Worm (Caenorhabditis elegans) whole organism, early embryonic: ENCODE results near the gene C05C12.6.
A peak's percentile ranks its signal among the peaks of the same experiment; 100 is the strongest.
"Not testable (repeated sequence)": the region's sequence is repeated elsewhere in the genome, so short reads cannot be mapped to it uniquely, and the experiment has no call there.

ENCODE experiments used
- B0310.2 ChIP-seq: sonication (generic microtip); optimal IDR thresholded peaks from 2 replicates; lab custom pipeline; 2016; ENCODE audit warnings: mild to moderate bottlenecking, missing genetic modification characterization, missing compliant biosample characterization
- F13C5.2 ChIP-seq: sonication (generic microtip); optimal IDR thresholded peaks from 2 replicates; lab custom pipeline; 2017; ENCODE audit warnings: mild to moderate bottlenecking, missing genetic modification characterization, inconsistent platforms, missing compliant biosample characterization
- aly-1 ChIP-seq: sonication (generic microtip); optimal IDR thresholded peaks from 2 replicates; lab custom pipeline; 2016; ENCODE audit warnings: missing genetic modification characterization, missing compliant biosample characterization
- ama-1 ChIP-seq: fragments of 150-350 bp; optimal IDR thresholded peaks from 2 replicates; lab custom pipeline; 2014
- ceh-13 ChIP-seq: fragments of 200-800 bp; sonication (Bioruptor generic); optimal IDR thresholded peaks from 2 replicates; lab custom pipeline; 2018; ENCODE audit warnings: mild to moderate bottlenecking, missing genetic modification characterization, missing compliant biosample characterization
- ceh-36 ChIP-seq: sonication (generic microtip); optimal IDR thresholded peaks from 2 replicates; lab custom pipeline; 2016; ENCODE audit warnings: missing genetic modification characterization, inconsistent platforms, missing compliant biosample characterization
- ets-7 ChIP-seq: sonication (generic microtip); optimal IDR thresholded peaks from 2 replicates; lab custom pipeline; 2016; ENCODE audit warnings: missing genotype, missing genetic modification characterization, missing compliant biosample characterization
- flt-1 ChIP-seq: fragments of 200-800 bp; sonication (Bioruptor generic); IDR thresholded peaks from 2 replicates; pipeline ENCODE4 v1.3.6; 2022; ENCODE audit warnings: missing genetic modification characterization, missing compliant biosample characterization
- hmbx-1 ChIP-seq: sonication (generic microtip); optimal IDR thresholded peaks from 2 replicates; lab custom pipeline; 2016; ENCODE audit warnings: mild to moderate bottlenecking, missing genetic modification characterization, missing compliant biosample characterization
- hmg-4 ChIP-seq: fragments of 200-800 bp; sonication (Bioruptor generic); optimal IDR thresholded peaks from 2 replicates; lab custom pipeline; 2018; ENCODE audit warnings: mild to moderate bottlenecking, missing genetic modification characterization, missing compliant biosample characterization
- hnd-1 ChIP-seq: sonication (generic microtip); optimal IDR thresholded peaks from 2 replicates; lab custom pipeline; 2016; ENCODE audit warnings: missing genetic modification characterization, missing compliant biosample characterization
- pes-1 ChIP-seq: fragments of 200-800 bp; sonication (Bioruptor generic); IDR thresholded peaks from 2 replicates; pipeline ENCODE4 v1.3.6; 2022; ENCODE audit warnings: missing genetic modification reagents, missing genetic modification characterization, missing compliant biosample characterization
- scrt-1 ChIP-seq: fragments of 200-800 bp; sonication (Bioruptor generic); IDR thresholded peaks from 2 replicates; pipeline ENCODE4 v1.3.6; 2022; ENCODE audit warnings: missing genetic modification characterization, missing compliant biosample characterization
- sea-1 ChIP-seq: fragments of 200-800 bp; sonication (Bioruptor generic); conservative IDR thresholded peaks from 2 replicates; pipeline ENCODE4 v1.3.6; 2022; ENCODE audit warnings: missing genetic modification characterization, missing compliant biosample characterization
- tbx-11 ChIP-seq: fragments of 200-800 bp; sonication (Bioruptor generic); IDR thresholded peaks from 2 replicates; pipeline ENCODE4 v1.3.6; 2022; ENCODE audit warnings: missing genetic modification characterization, missing compliant biosample characterization
- tbx-37 ChIP-seq: fragments of 200-800 bp; sonication (Bioruptor generic); conservative IDR thresholded peaks from 2 replicates; pipeline ENCODE4 v1.3.6; 2022; ENCODE audit warnings: missing genetic modification reagents, missing genetic modification characterization, missing compliant biosample characterization
- tra-4 ChIP-seq: sonication (generic microtip); optimal IDR thresholded peaks from 2 replicates; lab custom pipeline; 2017; ENCODE audit warnings: missing genetic modification characterization, missing compliant biosample characterization

C05C12.6 gene

ce11 chrIV:11202389-11202788 is 38.9 kb downstream of the C05C12.6 start, which contains the start of gene R07H5.11:
R07H5.11 (plus strand) TSS chrIV:11202768.
- not testable (repeated sequence) for TF ChIP-seq hnd-1 (tag; lab: Kevin White, UChicago); sea-1; F13C5.2 (tag; lab: Kevin White, UChicago)

DNA sequence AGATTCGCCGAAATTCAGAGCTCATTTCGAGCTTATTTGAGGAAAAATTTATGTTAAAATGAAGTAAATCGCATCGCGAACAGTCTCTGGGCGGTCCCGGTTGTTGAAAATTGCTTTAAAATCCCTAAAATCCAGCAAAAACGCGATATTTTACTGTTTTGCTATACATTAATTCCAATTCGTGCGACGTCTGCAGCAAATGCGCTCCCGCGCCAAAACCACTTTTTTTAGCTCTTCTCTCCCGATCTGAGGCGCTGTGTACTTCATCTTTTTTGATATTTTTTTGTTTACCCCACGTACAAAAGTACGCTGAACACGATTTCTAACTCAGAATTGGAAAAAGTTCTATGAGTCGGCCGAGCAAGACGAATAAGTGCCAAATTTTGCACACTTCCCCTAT is 42.3 kb downstream of the C05C12.6 start, which contains the start of gene R07H5.16:
R07H5.16 (plus strand) TSS at position 348 of the 400 bp plus-strand sequence.
- not testable (repeated sequence) for TF ChIP-seq hmg-4; tra-4 (tag; lab: Kevin White, UChicago); B0310.2 (tag; lab: Kevin White, UChicago)

DNA sequence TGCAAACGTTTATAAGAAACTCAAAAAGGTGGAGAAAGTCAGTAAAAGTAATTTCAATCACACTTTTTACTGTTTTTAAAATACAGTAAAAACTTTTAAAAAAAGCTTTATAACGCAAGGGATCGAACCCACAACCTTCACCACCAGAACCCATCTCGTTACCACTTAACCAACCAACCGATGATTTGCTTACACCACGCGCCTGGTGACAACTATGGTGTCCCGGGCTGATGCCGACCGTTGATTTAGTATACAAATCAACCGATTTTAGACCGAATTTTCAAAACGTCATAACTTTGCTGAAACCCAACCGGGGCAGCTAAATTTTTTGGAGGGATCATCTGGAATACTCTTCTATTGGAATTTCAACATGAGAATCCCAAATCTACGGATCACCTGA is 44.4 kb downstream of the C05C12.6 start:
- TF ChIP-seq scrt-1 (GFP tag; lab: Robert Waterston, UW) = peak; percentile 78
- TF ChIP-seq tbx-37 = peak; percentile 70; the same call in 1 of the 2 replicates
- TF ChIP-seq tbx-11 = peak; percentile 74
- peak; percentile 77; the same call in 1 of the 2 replicates for TF ChIP-seq sea-1
- peak; percentile 83 for TF ChIP-seq flt-1 (GFP tag; lab: Robert Waterston, UW)

DNA sequence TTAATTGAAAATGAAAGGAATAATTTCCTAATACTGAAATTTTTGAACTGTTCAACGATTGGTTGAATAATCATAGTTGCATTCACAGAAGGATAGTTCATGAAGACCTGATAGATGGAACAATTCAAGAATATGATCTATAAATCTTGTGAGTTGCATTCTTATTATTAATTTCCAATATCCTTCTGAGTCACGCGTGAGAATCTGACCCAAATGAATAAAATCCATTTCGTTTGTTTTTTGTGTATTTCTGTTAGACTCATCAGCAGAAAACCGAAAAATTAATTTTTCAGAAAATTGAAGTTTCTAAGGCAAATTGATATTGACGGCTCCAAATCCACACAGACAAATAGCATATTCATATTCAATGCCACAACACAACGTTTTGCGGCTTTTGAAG is 51.9 kb downstream of the C05C12.6 start, which contains the start of gene fbxb-79:
fbxb-79 (minus strand) TSS at position 101 of the 400 bp plus-strand sequence.
- no peak for TF ChIP-seq sea-1
- TF ChIP-seq ceh-13 (GFP tag; lab: Kevin White, UChicago) = no peak
- TF ChIP-seq ama-1 (lab: Kevin White, UChicago) = no peak
- no peak for TF ChIP-seq aly-1 (tag; lab: Kevin White, UChicago)
- no peak for TF ChIP-seq hmg-4

- no peak for TF ChIP-seq hnd-1 (tag; lab: Kevin White, UChicago)
- no peak for TF ChIP-seq sea-1
- TF ChIP-seq tbx-37 = no peak
- TF ChIP-seq B0310.2 (tag; lab: Kevin White, UChicago) = no peak
- TF ChIP-seq pes-1 = no peak
- no peak for TF ChIP-seq tbx-11
- no peak for TF ChIP-seq ets-7 (tag; lab: Kevin White, UChicago)
- TF ChIP-seq ceh-13 (GFP tag; lab: Kevin White, UChicago) = no peak
- no peak for TF ChIP-seq hmbx-1 (tag; lab: Kevin White, UChicago)
- no peak for TF ChIP-seq F13C5.2 (tag; lab: Kevin White, UChicago)
- no peak for TF ChIP-seq ceh-36 (tag; lab: Kevin White, UChicago)
- TF ChIP-seq tra-4 (tag; lab: Kevin White, UChicago) = no peak
- TF ChIP-seq ama-1 (lab: Kevin White, UChicago) = no peak
- TF ChIP-seq scrt-1 (GFP tag; lab: Robert Waterston, UW) = no peak
- TF ChIP-seq hmg-4 = no peak
- no peak for TF ChIP-seq flt-1 (GFP tag; lab: Robert Waterston, UW)
- TF ChIP-seq aly-1 (tag; lab: Kevin White, UChicago) = no peak
Observed at ce11 chrIV:11186729-11187128, 54.5 kb downstream of the C05C12.6 start, which contains the start of gene sdz-27. sdz-27 (plus strand) TSS chrIV:11187029.

DNA sequence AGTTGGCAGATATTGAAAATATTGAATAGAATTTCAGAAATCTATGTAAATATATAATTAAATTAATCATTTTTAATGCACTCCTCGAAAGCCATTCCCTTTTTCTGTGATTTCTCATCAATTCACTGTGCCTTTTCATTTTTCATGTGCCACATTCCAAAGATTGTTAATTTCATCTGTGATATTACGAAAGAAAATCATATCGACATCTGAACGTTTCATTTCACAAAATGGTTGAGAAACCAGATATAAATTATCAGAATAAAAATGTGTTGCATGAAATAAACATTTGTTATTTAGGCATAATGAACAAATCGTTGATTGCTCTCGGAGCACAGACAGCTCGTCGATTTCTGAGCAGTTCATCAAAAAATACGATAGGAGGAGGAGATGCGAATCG is 57.3 kb downstream of the C05C12.6 start, which contains the start of gene nuaf-3:
nuaf-3 (plus strand) TSS at position 301 of the 400 bp plus-strand sequence.
- no peak for TF ChIP-seq F13C5.2 (tag; lab: Kevin White, UChicago)

DNA sequence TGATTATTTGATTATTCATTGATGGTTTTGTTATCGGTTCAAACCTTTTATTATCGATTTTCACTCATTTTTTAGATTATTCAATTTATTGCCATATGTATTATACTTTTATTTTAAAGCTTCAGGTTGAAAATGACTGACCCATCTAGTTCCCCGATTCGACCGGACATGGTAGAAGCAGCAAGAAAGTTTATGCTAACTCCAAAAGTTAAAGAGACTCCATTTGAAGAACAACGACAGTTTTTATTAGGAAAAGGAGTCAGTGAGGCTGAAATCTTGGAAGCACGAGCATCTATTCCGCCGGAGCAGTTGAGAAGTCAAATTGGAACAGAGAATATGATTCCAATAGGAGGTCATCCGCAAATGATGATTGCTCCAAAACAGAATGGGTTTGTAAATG is 58.3 kb downstream of the C05C12.6 start, which contains the start of gene prx-14:
prx-14 (plus strand) TSS at position 120 of the 400 bp plus-strand sequence.
- TF ChIP-seq hnd-1 (tag; lab: Kevin White, UChicago) (no peak), tra-4 (tag; lab: Kevin White, UChicago) (no peak), hmg-4 (no peak), B0310.2 (tag; lab: Kevin White, UChicago) (no peak), flt-1 (GFP tag; lab: Robert Waterston, UW) (no peak), tbx-11 (no peak), pes-1 (no peak), aly-1 (tag; lab: Kevin White, UChicago) (no peak), tbx-37 (no peak), F13C5.2 (tag; lab: Kevin White, UChicago) (no peak), ceh-36 (tag; lab: Kevin White, UChicago) (no peak), ama-1 (lab: Kevin White, UChicago) (no peak), ceh-13 (GFP tag; lab: Kevin White, UChicago) (no peak), hmbx-1 (tag; lab: Kevin White, UChicago) (no peak), ets-7 (tag; lab: Kevin White, UChicago) (no peak), scrt-1 (GFP tag; lab: Robert Waterston, UW) (no peak), sea-1 (no peak)
